Fruit fly (Drosophila melanogaster) Kc167 (cell line): ENCODE measurements around the gene Hr78.

ENCODE experiments used
- Myc ChIP-seq: fragments of >200 bp; optimal IDR thresholded peaks from 2 replicates; lab custom pipeline; 2017; ENCODE audit warnings: missing external identifiers
- Sin3A ChIP-seq: fragments of >200 bp; optimal IDR thresholded peaks from 2 replicates; lab custom pipeline; 2018; ENCODE audit warnings: missing external identifiers
- h ChIP-seq: fragments of >200 bp; optimal IDR thresholded peaks from 3 replicates; lab custom pipeline; 2018; ENCODE audit warnings: missing external identifiers
- insv ChIP-seq: fragments of >200 bp; optimal IDR thresholded peaks from 3 replicates; lab custom pipeline; 2018; ENCODE audit warnings: missing external identifiers
- psq ChIP-seq: fragments of >200 bp; optimal IDR thresholded peaks from 2 replicates; lab custom pipeline; 2017; ENCODE audit warnings: missing external identifiers
- ttk ChIP-seq: sonication (Bioruptor generic); optimal IDR thresholded peaks from 2 replicates; lab custom pipeline; 2017; ENCODE audit warnings: missing external identifiers

Hr78 gene

dm6 chr3L:21518345-21518744 is 21.1 kb upstream of the Hr78 start:
- no peak for TF ChIP-seq insv
- no peak for TF ChIP-seq Myc (lab: Kevin White, UChicago)
- TF ChIP-seq Sin3A (lab: Kevin White, UChicago), result no peak
- TF ChIP-seq ttk (lab: Kevin White, UChicago), result no peak
- TF ChIP-seq h (lab: Kevin White, UChicago), result no peak
- TF ChIP-seq psq (lab: Kevin White, UChicago), result no peak

DNA sequence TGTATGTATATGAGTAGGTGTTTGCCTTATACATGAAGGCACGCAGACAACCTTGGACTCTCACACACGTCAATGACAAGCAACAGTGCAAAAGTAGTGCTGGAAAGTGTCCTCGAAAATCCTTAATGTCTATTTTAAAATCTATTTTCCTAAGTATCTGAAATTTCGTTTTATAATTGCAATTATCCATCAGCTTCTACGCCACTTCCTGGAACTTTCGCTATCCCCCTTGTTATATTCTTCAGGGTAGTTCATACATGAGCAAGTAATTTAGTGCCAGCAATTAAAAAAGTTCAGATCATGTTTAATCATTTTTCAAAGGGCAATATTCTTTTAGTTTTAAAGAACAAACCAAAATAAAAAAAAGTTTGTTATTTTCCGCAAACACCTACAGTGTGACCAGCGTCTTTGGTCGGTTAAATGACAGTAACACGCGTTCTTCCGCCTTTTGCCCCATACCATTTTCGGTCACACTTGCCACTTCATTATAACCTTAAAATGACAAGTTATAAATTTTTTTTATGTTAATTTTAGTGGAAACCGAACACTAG is 19.5 kb upstream of the Hr78 start:
- TF ChIP-seq Sin3A (lab: Kevin White, UChicago), result no peak
- TF ChIP-seq ttk (lab: Kevin White, UChicago), result no peak
- TF ChIP-seq insv, result no peak
- TF ChIP-seq h (lab: Kevin White, UChicago), result no peak
- TF ChIP-seq Myc (lab: Kevin White, UChicago), result no peak
- TF ChIP-seq psq (lab: Kevin White, UChicago), result no peak

dm6 chr3L:21515823-21516715 is 18.8 kb upstream of the Hr78 start, which contains the start of the genes SAK and Cdk12:
SAK (minus strand) TSS chr3L:21515887.
Cdk12 (plus strand) TSS chr3L:21516306.
- TF ChIP-seq Sin3A (lab: Kevin White, UChicago), result no peak
- TF ChIP-seq ttk (lab: Kevin White, UChicago), result no peak
- no peak for TF ChIP-seq psq (lab: Kevin White, UChicago)
- TF ChIP-seq h (lab: Kevin White, UChicago), result no peak
- TF ChIP-seq Myc (lab: Kevin White, UChicago), result no peak
- no peak for TF ChIP-seq insv

DNA sequence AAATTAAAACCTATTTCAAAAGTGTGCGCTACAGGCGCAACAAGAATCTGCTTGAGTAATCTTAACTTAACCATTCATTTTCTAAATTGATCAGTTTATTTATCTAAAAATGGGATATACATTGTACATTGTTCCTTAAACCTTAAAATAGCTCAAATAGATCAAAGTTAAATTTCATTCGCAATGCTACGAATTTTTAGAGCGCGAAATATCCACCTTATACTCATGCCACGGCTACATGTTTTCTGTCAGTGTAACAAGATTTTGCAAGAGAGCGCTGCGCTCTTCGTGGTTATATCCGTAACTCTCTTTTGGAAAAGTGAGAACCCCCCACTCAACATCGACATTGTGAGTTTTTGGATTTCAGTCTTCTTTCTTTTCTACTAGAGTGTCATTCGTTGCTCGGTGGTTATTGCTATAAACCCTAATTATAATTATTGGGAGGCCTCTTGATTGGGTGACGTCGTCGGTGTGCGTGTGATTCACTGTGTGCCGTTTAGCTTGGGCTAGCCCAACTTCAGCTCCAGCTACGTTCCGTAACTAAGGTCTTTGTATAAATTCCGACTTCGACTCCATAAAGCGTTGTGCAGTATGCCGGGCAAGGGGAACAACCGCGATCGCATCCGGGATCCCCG is 12.3 kb upstream of the Hr78 start:
- TF ChIP-seq insv, result no peak
- TF ChIP-seq ttk (lab: Kevin White, UChicago), result no peak
- no peak for TF ChIP-seq Sin3A (lab: Kevin White, UChicago)
- no peak for TF ChIP-seq psq (lab: Kevin White, UChicago)
- TF ChIP-seq h (lab: Kevin White, UChicago), result no peak
- no peak for TF ChIP-seq Myc (lab: Kevin White, UChicago)

DNA sequence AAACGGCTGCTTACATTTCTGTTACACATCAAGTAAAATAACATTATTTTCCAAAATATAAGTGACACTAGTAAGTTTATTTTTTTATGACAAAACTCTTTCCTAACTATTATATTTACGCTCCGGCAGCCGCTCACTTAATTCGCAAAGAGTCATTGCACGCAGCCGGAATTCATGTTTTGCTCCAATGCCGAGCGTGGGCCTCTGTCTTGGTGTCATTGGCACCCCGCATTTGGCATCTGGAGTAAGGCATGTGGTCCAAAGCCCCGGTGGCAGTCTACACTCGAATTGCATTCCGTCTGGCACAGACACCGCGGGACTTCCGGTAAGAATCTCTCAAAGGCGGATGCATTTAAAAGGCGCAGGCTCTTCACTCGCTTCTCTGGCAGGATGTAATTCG is 11.3 kb upstream of the Hr78 start:
- TF ChIP-seq Sin3A (lab: Kevin White, UChicago), result no peak

DNA sequence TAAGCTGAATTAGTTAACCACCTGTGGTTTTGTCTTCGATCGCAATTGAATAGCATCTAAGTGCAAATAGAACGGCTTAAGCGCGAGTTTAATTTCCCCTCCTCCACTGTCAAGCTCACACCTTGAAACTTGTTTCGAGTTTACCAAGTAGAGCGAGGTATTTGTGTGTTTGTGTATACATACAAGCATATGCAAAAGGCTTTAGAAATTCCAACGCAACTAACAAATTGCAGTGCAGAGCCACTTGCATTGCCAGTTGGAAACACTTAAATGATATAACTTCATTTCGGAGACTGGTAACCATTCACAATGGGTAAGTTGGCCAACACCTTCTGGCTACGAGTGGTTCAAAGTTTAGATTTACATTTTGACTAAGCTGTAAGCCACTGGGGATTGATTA is 10.7 kb upstream of the Hr78 start:
- TF ChIP-seq Sin3A (lab: Kevin White, UChicago) (no peak), Myc (lab: Kevin White, UChicago) (no peak), psq (lab: Kevin White, UChicago) (no peak), ttk (lab: Kevin White, UChicago) (no peak), insv (no peak), h (lab: Kevin White, UChicago) (no peak)

- TF ChIP-seq Myc (lab: Kevin White, UChicago), result no peak
- no peak for TF ChIP-seq h (lab: Kevin White, UChicago)
- TF ChIP-seq Sin3A (lab: Kevin White, UChicago), result no peak
- no peak for TF ChIP-seq ttk (lab: Kevin White, UChicago)
- TF ChIP-seq psq (lab: Kevin White, UChicago), result no peak
- TF ChIP-seq insv, result no peak
Measured at dm6 chr3L:21507354-21507928, 10.1 kb upstream of the Hr78 start, which contains the start of the genes Glg1 and M6. Glg1 (minus strand) TSS chr3L:21507538. M6 (plus strand) TSS chr3L:21507852.

DNA sequence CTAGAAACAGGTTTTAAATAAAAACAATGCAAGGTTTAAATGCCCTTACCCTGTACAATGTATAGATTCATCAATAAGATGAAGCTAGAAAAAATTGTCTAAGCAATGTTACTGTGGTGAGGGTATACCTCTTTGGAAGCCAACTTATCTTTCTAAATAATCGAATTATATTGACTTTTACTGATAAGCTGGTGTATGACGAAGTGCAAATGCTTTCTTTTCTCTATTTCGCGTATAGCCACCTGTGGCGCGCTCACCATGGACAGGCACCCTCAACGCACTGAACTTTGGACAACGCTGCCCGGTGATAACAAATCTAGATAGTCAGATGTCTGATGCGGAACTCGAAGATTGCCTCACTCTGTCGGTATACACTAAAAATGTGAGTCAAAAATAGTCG is 4.6 kb upstream of the Hr78 start:
- TF ChIP-seq Sin3A (lab: Kevin White, UChicago) (no peak), insv (no peak), Myc (lab: Kevin White, UChicago) (no peak), psq (lab: Kevin White, UChicago) (no peak), h (lab: Kevin White, UChicago) (no peak), ttk (lab: Kevin White, UChicago) (no peak)

DNA sequence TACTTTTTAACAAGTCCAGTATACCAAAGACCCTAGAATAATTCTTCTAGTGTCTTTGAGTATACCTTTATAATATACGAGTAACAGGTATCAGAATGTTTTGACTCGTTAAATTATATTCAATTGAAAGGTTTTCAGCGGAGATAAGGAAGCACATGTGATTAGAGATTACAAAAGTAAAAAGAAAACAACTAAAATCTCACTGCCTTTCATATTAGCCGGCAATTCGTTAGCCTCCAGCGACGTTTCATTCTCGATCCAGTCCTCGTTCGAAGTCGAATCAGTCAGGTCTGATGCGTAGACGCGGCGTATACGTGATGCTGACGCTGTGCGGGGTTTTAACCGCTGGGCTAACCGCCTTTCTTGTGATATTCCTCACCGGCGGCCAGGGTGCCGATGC is 3.9 kb upstream of the Hr78 start, which contains the start of gene Est-Q:
Gene Est-Q, plus strand, starts transcription at position 250 of the 400 bp plus-strand sequence.
- TF ChIP-seq Myc (lab: Kevin White, UChicago), result no peak
- no peak for TF ChIP-seq insv
- TF ChIP-seq h (lab: Kevin White, UChicago), result no peak
- TF ChIP-seq Sin3A (lab: Kevin White, UChicago), result no peak
- no peak for TF ChIP-seq ttk (lab: Kevin White, UChicago)
- TF ChIP-seq psq (lab: Kevin White, UChicago), result no peak

- TF ChIP-seq insv (no peak), Myc (lab: Kevin White, UChicago) (no peak), ttk (lab: Kevin White, UChicago) (no peak), h (lab: Kevin White, UChicago) (no peak), psq (lab: Kevin White, UChicago) (no peak), Sin3A (lab: Kevin White, UChicago) (no peak)
Measured at dm6 chr3L:21496502-21496864, 811 bp downstream of the Hr78 start.

DNA sequence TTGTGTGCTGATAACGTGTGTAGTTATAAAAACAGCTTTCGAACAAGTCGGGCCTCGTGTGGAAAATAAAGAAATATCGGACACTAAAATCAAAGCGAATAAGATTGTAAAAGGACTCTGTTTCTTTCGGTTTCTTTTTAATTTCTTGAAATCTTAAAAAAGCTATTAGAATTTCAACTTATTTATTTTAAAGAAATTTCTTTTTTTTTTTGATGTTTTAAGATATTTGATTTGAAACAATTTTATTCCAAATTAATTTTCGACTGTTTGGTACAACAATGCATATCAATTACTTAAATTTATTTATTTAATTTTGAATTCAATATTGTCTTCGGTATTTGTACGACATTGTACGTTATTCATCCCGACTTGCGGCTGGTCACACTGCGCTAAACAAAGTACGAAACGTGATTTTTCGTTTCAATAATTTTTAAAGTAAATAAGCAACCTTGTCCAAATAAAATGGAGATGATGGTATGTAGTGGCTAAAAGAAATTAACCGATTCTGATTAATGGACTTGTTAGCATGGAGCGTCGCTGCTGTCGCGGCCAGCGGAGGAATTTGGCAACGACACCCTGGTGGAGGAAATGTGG is 4.5 kb downstream of the Hr78 start, which contains the start of the genes CG7202 and CG7519:
Gene CG7202, minus strand, starts transcription at position 51 of the 594 bp plus-strand sequence.
Gene CG7519, plus strand, starts transcription at position 361 of the 594 bp plus-strand sequence.
- TF ChIP-seq psq (lab: Kevin White, UChicago) (no peak), h (lab: Kevin White, UChicago) (no peak), ttk (lab: Kevin White, UChicago) (no peak), Sin3A (lab: Kevin White, UChicago) (no peak), insv (no peak), Myc (lab: Kevin White, UChicago) (no peak)
